Fruit fly (Drosophila melanogaster): ENCODE measurements around the gene CG5276.

CG5276 gene

DNA sequence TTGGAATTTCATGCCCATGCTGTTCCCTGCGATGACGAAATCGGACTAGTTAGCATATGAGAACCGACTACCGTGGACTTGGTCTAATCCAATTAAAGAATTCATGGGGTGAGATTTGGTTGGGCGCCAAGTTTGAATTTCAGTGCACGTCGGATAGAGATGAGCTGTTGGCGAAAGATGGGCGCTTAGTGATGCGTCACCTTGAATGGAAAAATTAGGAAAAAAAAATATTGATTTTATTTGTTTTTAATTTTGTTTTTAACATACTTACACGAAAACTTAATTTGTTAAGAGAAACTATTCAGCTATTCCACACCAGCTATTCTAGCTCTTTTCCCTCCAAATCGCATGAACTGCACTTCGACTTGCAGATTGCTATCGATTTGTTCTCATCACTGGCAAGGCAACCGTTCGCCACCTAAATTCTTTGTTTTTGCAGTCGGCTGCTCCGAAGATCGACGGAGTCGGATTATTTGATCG is 9.9 kb upstream of the CG5276 start, which contains the start of the genes ninaG and Sptz (continued):
- TF ChIP-seq slou (GFP tag; optimal IDR thresholded peaks at IDR 0.05): peak; percentile 89
- no peak for TF ChIP-seq ash1 (GFP tag; optimal IDR thresholded peaks at IDR 0.05)
- TF ChIP-seq salm (tag; optimal IDR thresholded peaks at IDR 0.05): peak; percentile 62
- peak; percentile 90 for TF ChIP-seq CG11695 (GFP tag; IDR thresholded peaks at IDR 0.05)
- TF ChIP-seq ci (GFP tag; IDR thresholded peaks at IDR 0.05): peak; percentile 91
- peak; percentile 82 for TF ChIP-seq crc (GFP tag; optimal IDR thresholded peaks at IDR 0.05)
- TF ChIP-seq Rx (GFP tag; IDR thresholded peaks at IDR 0.05): peak; percentile 95
- TF ChIP-seq cg (GFP tag; optimal IDR thresholded peaks at IDR 0.05): no peak

DNA sequence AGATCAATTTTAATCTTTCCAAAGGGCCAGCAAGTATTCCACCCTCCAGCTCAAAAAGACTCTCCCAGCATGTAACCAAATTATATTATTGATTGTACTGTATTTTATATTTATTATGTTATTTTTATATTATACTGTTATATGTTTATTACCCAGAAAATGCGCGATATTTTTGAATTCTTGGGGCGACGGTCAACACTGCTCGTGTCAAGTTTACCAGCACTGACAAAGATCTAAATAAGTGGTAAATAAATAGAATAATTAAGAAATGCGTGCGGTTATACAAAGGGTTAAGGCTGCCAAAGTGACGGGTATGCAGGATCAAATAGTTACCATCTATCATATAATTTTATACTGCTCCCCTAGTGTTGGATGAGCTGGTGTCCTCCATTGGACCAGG is 1.7 kb upstream of the CG5276 start, which contains the start of gene Dtd:
TSS of gene Dtd (plus strand) at position 248 of the 400 bp plus-strand sequence.
- no peak for TF ChIP-seq CG4360 (GFP tag; IDR thresholded peaks at IDR 0.05)
- peak; percentile 21 for TF ChIP-seq Fer1 (GFP tag; optimal IDR thresholded peaks at IDR 0.05)
- TF ChIP-seq Dp (GFP tag; optimal IDR thresholded peaks at IDR 0.05): peak; percentile 85
- TF ChIP-seq CG18599 (GFP tag; optimal IDR thresholded peaks at IDR 0.05): no peak
- peak; percentile 30 for TF ChIP-seq CG2120 (GFP tag; optimal IDR thresholded peaks at IDR 0.05)
- TF ChIP-seq HLH4C (GFP tag; IDR thresholded peaks at IDR 0.05; ENCODE audit: partially characterized antibody): 0 out of 3 replicates have a peak, but pooled peaks have one; percentile 24
- TF ChIP-seq YL-1 (GFP tag; optimal IDR thresholded peaks at IDR 0.05): peak; percentile 7
- no peak for TF ChIP-seq ewg (GFP tag; optimal IDR thresholded peaks at IDR 0.05)
- peak; percentile 1 for TF ChIP-seq CG15514 (GFP tag; optimal IDR thresholded peaks at IDR 0.05)
- TF ChIP-seq vfl (GFP tag; optimal IDR thresholded peaks at IDR 0.05): no peak
- peak; percentile 25 for TF ChIP-seq pzg (GFP tag; optimal IDR thresholded peaks at IDR 0.05)
- TF ChIP-seq MBD-R2 (GFP tag; IDR thresholded peaks at IDR 0.05): peak; percentile 41; the same call in 1 of the 2 replicates
- peak; percentile 16; the same call in 1 of the 2 replicates for TF ChIP-seq Taf1 (GFP tag; IDR thresholded peaks at IDR 0.05)
- peak; percentile 24 for TF ChIP-seq HmgZ (tag; optimal IDR thresholded peaks at IDR 0.05)
- peak; percentile 71 for TF ChIP-seq Med (GFP tag)
- peak; percentile 28 for TF ChIP-seq B-H2 (GFP tag; optimal IDR thresholded peaks at IDR 0.05)
- 0 out of 4 replicates have a peak, but pooled peaks have one; percentile 22 for TF ChIP-seq chinmo (GFP tag; IDR thresholded peaks at IDR 0.05; ENCODE audit: partially characterized antibody)
- TF ChIP-seq CG10267 (tag; optimal IDR thresholded peaks at IDR 0.05): peak; percentile 73
- no peak for TF ChIP-seq CG15269 (tag; optimal IDR thresholded peaks at IDR 0.05)
- peak; percentile 27 for TF ChIP-seq MESR4 (GFP tag; optimal IDR thresholded peaks at IDR 0.05)
- peak; percentile 24 for TF ChIP-seq CG12659 (GFP tag; optimal IDR thresholded peaks at IDR 0.05)
- no peak for TF ChIP-seq CG12769 (tag; optimal IDR thresholded peaks at IDR 0.05)
- no peak for TF ChIP-seq CG17186 (GFP tag; optimal IDR thresholded peaks at IDR 0.05)
- TF ChIP-seq E2f2 (GFP tag; IDR thresholded peaks at IDR 0.05): peak; percentile 86
- 0 out of 2 replicates have a peak, but pooled peaks have one; percentile 8 for TF ChIP-seq sob (GFP tag; IDR thresholded peaks at IDR 0.05)
- TF ChIP-seq lilli (GFP tag; optimal IDR thresholded peaks at IDR 0.05): peak; percentile 16

DNA sequence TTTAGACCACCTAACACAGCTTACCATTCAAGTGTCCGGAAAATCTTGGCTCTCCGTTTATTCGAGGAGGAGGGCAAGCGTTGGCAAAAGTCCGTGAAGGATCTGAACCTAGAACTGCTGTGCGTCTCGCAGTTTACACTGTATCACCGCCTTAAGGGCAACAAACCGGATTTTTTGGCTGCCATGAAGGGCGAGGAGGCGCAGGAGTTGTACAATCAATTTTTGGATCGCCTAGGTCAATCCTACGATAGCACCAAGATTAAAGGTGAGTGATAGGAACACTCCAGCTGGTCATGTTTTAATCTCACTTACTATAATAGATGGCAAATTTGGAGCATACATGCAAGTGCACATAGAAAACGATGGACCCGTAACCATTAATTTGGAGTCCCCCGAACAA is 1.2 kb upstream of the CG5276 start:
- TF ChIP-seq Ets65A (GFP tag) (peak; percentile 58), CG18599 (GFP tag; optimal IDR thresholded peaks at IDR 0.05) (no peak), CG2678 (tag; optimal IDR thresholded peaks at IDR 0.05) (no peak), CG15514 (GFP tag; optimal IDR thresholded peaks at IDR 0.05) (no peak), pho (GFP tag; optimal IDR thresholded peaks at IDR 0.05) (no peak), CG6175 (GFP tag; IDR thresholded peaks at IDR 0.05) (no peak)

All from whole organism, embryonic.